Fruit fly (Drosophila melanogaster) whole organism, wandering third instar larva: Measurements from ENCODE around the gene Nmnat.

ENCODE experiments used
- Abd-B ChIP-seq: fragments of >200 bp; optimal IDR thresholded peaks from 2 replicates; lab custom pipeline; 2017; ENCODE audit warnings: missing biosample characterization, missing genetic modification characterization
- CG32264 ChIP-seq: fragments of 200-800 bp; sonication (Bioruptor generic); optimal IDR thresholded peaks from 2 replicates; lab custom pipeline; 2016; ENCODE audit warnings: missing biosample characterization, missing genetic modification characterization
- CG9705 ChIP-seq: fragments of 200-800 bp; sonication (Bioruptor generic); optimal IDR thresholded peaks from 2 replicates; lab custom pipeline; 2018; ENCODE audit warnings: missing biosample characterization, mild to moderate bottlenecking, missing genetic modification characterization
- CrebA ChIP-seq: fragments of 200-800 bp; sonication (Bioruptor generic); optimal IDR thresholded peaks from 2 replicates; lab custom pipeline; 2016; ENCODE audit warnings: missing biosample characterization, mild to moderate bottlenecking, missing genetic modification characterization, borderline replicate concordance
- Dfd ChIP-seq: fragments of >200 bp; optimal IDR thresholded peaks from 2 replicates; lab custom pipeline; 2017; ENCODE audit warnings: missing biosample characterization, missing genetic modification characterization
- Dif ChIP-seq: fragments of 200-275, 200-300 bp; sonication (Bioruptor generic); optimal IDR thresholded peaks from 2 replicates; lab custom pipeline; 2018; ENCODE audit warnings: missing biosample characterization, missing genetic modification characterization; ENCODE audit not compliant: partially characterized antibody
- GATAd ChIP-seq: sonication (Bioruptor generic); optimal IDR thresholded peaks from 2 replicates; lab custom pipeline; 2016; ENCODE audit warnings: missing biosample characterization, missing genetic modification characterization
- HLH106 ChIP-seq: fragments of 200-800 bp; optimal IDR thresholded peaks from 3 replicates; lab custom pipeline; 2019; ENCODE audit warnings: missing biosample characterization, mild to moderate bottlenecking, missing genetic modification characterization, moderate library complexity
- Hnf4 ChIP-seq: fragments of 200-800 bp; sonication (Bioruptor generic); optimal IDR thresholded peaks from 2 replicates; lab custom pipeline; 2016; ENCODE audit warnings: missing biosample characterization, mild to moderate bottlenecking, missing genetic modification characterization
- Hr78 ChIP-seq: fragments of >200 bp; optimal IDR thresholded peaks from 2 replicates; lab custom pipeline; 2017; ENCODE audit warnings: missing biosample characterization, missing genetic modification characterization
- Jra ChIP-seq: sonication (Bioruptor generic); optimal IDR thresholded peaks from 2 replicates; lab custom pipeline; 2016; ENCODE audit warnings: missing biosample characterization, missing genetic modification characterization
- Myc ChIP-seq: fragments of >200 bp; optimal IDR thresholded peaks from 2 replicates; lab custom pipeline; 2017
- N ChIP-seq: fragments of >200 bp; optimal IDR thresholded peaks from 2 replicates; lab custom pipeline; 2018; ENCODE audit warnings: missing biosample characterization, missing external identifiers, missing genetic modification characterization
- OdsH ChIP-seq: fragments of 200-800 bp; sonication (Bioruptor generic); optimal IDR thresholded peaks from 2 replicates; lab custom pipeline; 2016; ENCODE audit warnings: missing biosample characterization, mild to moderate bottlenecking, missing genetic modification characterization
- Rel ChIP-seq, 2 experiments: fragments of 200-800 bp; sonication (Bioruptor generic) in 1 of 2; optimal IDR thresholded peaks; 2 replicates in 1 of 2; 3 replicates in 1 of 2; lab custom pipeline; 2016 to 2019; ENCODE audit warnings: mild to moderate bottlenecking in 2 of 2, missing biosample characterization in 2 of 2, missing genetic modification characterization in 2 of 2, moderate library complexity in 1 of 2
- Sp1 ChIP-seq: fragments of 200-800 bp; sonication (Bioruptor generic); optimal IDR thresholded peaks from 3 replicates; lab custom pipeline; 2019; ENCODE audit warnings: missing biosample characterization, mild to moderate bottlenecking, missing genetic modification characterization, moderate library complexity
- Vsx2 ChIP-seq: fragments of 200-300, 225-300 bp; sonication (Bioruptor generic); optimal IDR thresholded peaks from 2 replicates; lab custom pipeline; 2018; ENCODE audit warnings: missing biosample characterization, missing genetic modification characterization; ENCODE audit not compliant: partially characterized antibody
- br ChIP-seq: fragments of 200-800 bp; sonication (Bioruptor generic); optimal IDR thresholded peaks from 2 replicates; lab custom pipeline; 2016; ENCODE audit warnings: missing biosample characterization, missing genetic modification characterization
- brk ChIP-seq: fragments of 200-800 bp; sonication (Bioruptor generic); optimal IDR thresholded peaks from 2 replicates; lab custom pipeline; 2016; ENCODE audit warnings: missing biosample characterization, mild to moderate bottlenecking, missing genetic modification characterization
- dmrt93B ChIP-seq: fragments of 200-800 bp; sonication (Bioruptor generic); optimal IDR thresholded peaks from 2 replicates; lab custom pipeline; 2018; ENCODE audit warnings: missing biosample characterization, mild to moderate bottlenecking, missing genetic modification characterization
- dsf ChIP-seq: sonication (Bioruptor generic); optimal IDR thresholded peaks from 2 replicates; lab custom pipeline; 2016; ENCODE audit warnings: missing biosample characterization, missing genetic modification characterization, borderline replicate concordance
- ey ChIP-seq: fragments of 200-800 bp; sonication (Bioruptor generic); optimal IDR thresholded peaks from 2 replicates; lab custom pipeline; 2016; ENCODE audit warnings: missing biosample characterization, missing genetic modification characterization
- foxo ChIP-seq, 2 experiments: fragments of 200-800 bp; sonication (Bioruptor generic); optimal IDR thresholded peaks; 2 replicates in 1 of 2; 3 replicates in 1 of 2; lab custom pipeline; 2016 to 2017; ENCODE audit warnings: missing biosample characterization in 2 of 2, missing genetic modification characterization in 2 of 2
- fru ChIP-seq: fragments of 200-800 bp; sonication (Bioruptor generic); optimal IDR thresholded peaks from 3 replicates; lab custom pipeline; 2016; ENCODE audit warnings: missing biosample characterization, mild to moderate bottlenecking, missing genetic modification characterization
- h ChIP-seq: fragments of 200-800 bp; sonication (Bioruptor generic); optimal IDR thresholded peaks from 3 replicates; lab custom pipeline; 2016; ENCODE audit warnings: missing biosample characterization, mild to moderate bottlenecking, missing genetic modification characterization
- psq ChIP-seq: fragments of 200-800 bp; sonication (Bioruptor generic); optimal IDR thresholded peaks from 3 replicates; lab custom pipeline; 2017; ENCODE audit warnings: missing biosample characterization, mild to moderate bottlenecking, missing genetic modification characterization, moderate library complexity
- rgr ChIP-seq: fragments of 200-800 bp; sonication (Bioruptor generic); optimal IDR thresholded peaks from 3 replicates; lab custom pipeline; 2016; ENCODE audit warnings: missing biosample characterization, mild to moderate bottlenecking, missing genetic modification characterization
- sage ChIP-seq: fragments of 200-800 bp; sonication (Bioruptor generic); optimal IDR thresholded peaks from 2 replicates; lab custom pipeline; 2016; ENCODE audit warnings: missing biosample characterization, mild to moderate bottlenecking, missing genetic modification characterization
- sv ChIP-seq: fragments of 200-800 bp; sonication (Bioruptor generic); optimal IDR thresholded peaks from 3 replicates; lab custom pipeline; 2016; ENCODE audit warnings: missing biosample characterization, missing genetic modification characterization
- tai ChIP-seq: sonication (Bioruptor generic); optimal IDR thresholded peaks from 2 replicates; lab custom pipeline; 2016; ENCODE audit warnings: missing biosample characterization, missing genetic modification characterization
- usp ChIP-seq: fragments of >200 bp; optimal IDR thresholded peaks from 2 replicates; lab custom pipeline; 2017; ENCODE audit warnings: missing biosample characterization, missing genetic modification characterization
- woc ChIP-seq: sonication (Bioruptor generic); optimal IDR thresholded peaks from 2 replicates; lab custom pipeline; 2016; ENCODE audit warnings: missing biosample characterization, mild to moderate bottlenecking, missing genetic modification characterization

Gene Nmnat

dm6 chr3R:24983537-24984501 lies 38.8 kb downstream of the Nmnat start, which contains the start of gene tnc:
tnc (plus strand) TSS chr3R:24984384.
- no peak for TF ChIP-seq Rel (GFP tag; optimal IDR thresholded peaks at IDR 0.05; lab: Kevin White, UChicago)
- peak; percentile 10 for TF ChIP-seq Rel (tag; optimal IDR thresholded peaks at IDR 0.05; lab: Kevin White, UChicago)
- TF ChIP-seq Vsx2 (GFP tag; lab: Kevin White, UChicago), result no peak
- TF ChIP-seq CG9705 (GFP tag; lab: Kevin White, UChicago), result peak; percentile 65
- TF ChIP-seq Hr78 (GFP tag; lab: Kevin White, UChicago), result no peak
- peak; percentile 55 for TF ChIP-seq ey (GFP tag; lab: Kevin White, UChicago)
- TF ChIP-seq Sp1 (GFP tag; lab: Kevin White, UChicago), result peak; percentile 90
- TF ChIP-seq woc (GFP tag; lab: Kevin White, UChicago), result peak; percentile 33
- TF ChIP-seq brk, result peak; percentile 37
- TF ChIP-seq Myc (lab: Kevin White, UChicago), result no peak
- peak; percentile 12 for TF ChIP-seq tai
- peak; percentile 86 for TF ChIP-seq OdsH
- peak; percentile 76 for TF ChIP-seq h
- TF ChIP-seq foxo (GFP tag; optimal IDR thresholded peaks at IDR 0.05; lab: Kevin White, UChicago), result peak in 1 of 2 experiments; percentile 89
- peak; percentile 87 for TF ChIP-seq psq (GFP tag; lab: Kevin White, UChicago)
- TF ChIP-seq dsf, result no peak
- TF ChIP-seq HLH106, result peak; percentile 89
- peak; percentile 79 for TF ChIP-seq dmrt93B (GFP tag; lab: Kevin White, UChicago)
- TF ChIP-seq GATAd, result no peak
- peak; percentile 81 for TF ChIP-seq rgr (GFP tag; lab: Kevin White, UChicago)
- peak; percentile 78 for TF ChIP-seq fru (GFP tag; lab: Kevin White, UChicago)
- TF ChIP-seq Jra (GFP tag; lab: Kevin White, UChicago), result no peak
- peak; percentile 91 for TF ChIP-seq Dfd (GFP tag; lab: Kevin White, UChicago)
- TF ChIP-seq br (GFP tag; lab: Kevin White, UChicago), result peak; percentile 61
- peak; percentile 26 for TF ChIP-seq sage (GFP tag; lab: Kevin White, UChicago)
- TF ChIP-seq N (GFP tag; lab: Kevin White, UChicago), result no peak
- TF ChIP-seq Hnf4 (GFP tag; lab: Kevin White, UChicago), result peak; percentile 53

dm6 chr3R:24985029-24985685 lies 40.1 kb downstream of the Nmnat start:
- peak; percentile 19 for TF ChIP-seq CrebA (GFP tag; lab: Kevin White, UChicago)
- no peak for TF ChIP-seq HLH106
- TF ChIP-seq Abd-B, result no peak
- TF ChIP-seq Rel (GFP tag; optimal IDR thresholded peaks at IDR 0.05; lab: Kevin White, UChicago), result peak; percentile 14
- no peak for TF ChIP-seq Rel (tag; optimal IDR thresholded peaks at IDR 0.05; lab: Kevin White, UChicago)

dm6 chr3R:24996502-24996901 lies 51.5 kb downstream of the Nmnat start:
- no peak for TF ChIP-seq Dif (GFP tag; lab: Kevin White, UChicago)
- TF ChIP-seq N (GFP tag; lab: Kevin White, UChicago), result no peak
- no peak for TF ChIP-seq Hr78 (GFP tag; lab: Kevin White, UChicago)
- TF ChIP-seq h, result peak; percentile 52
- no peak for TF ChIP-seq usp (GFP tag; lab: Kevin White, UChicago)
- no peak for TF ChIP-seq Jra (GFP tag; lab: Kevin White, UChicago)
- no peak for TF ChIP-seq Myc (lab: Kevin White, UChicago)
- no peak for TF ChIP-seq CG32264 (GFP tag; lab: Kevin White, UChicago)
- TF ChIP-seq CG9705 (GFP tag; lab: Kevin White, UChicago), result no peak
- TF ChIP-seq ey (GFP tag; lab: Kevin White, UChicago), result peak; percentile 23
- peak; percentile 39 for TF ChIP-seq fru (GFP tag; lab: Kevin White, UChicago)
- TF ChIP-seq rgr (GFP tag; lab: Kevin White, UChicago), result peak; percentile 32
- no peak for TF ChIP-seq sv (GFP tag; lab: Kevin White, UChicago)
- peak; percentile 18 for TF ChIP-seq Sp1 (GFP tag; lab: Kevin White, UChicago)
- TF ChIP-seq dmrt93B (GFP tag; lab: Kevin White, UChicago), result peak; percentile 7
- peak; percentile 29 for TF ChIP-seq HLH106
- peak; percentile 4 for TF ChIP-seq woc (GFP tag; lab: Kevin White, UChicago)
- no peak for TF ChIP-seq tai
- TF ChIP-seq, all 38 proteins: peak for 8
